Fruit fly (Drosophila melanogaster) whole organism, embryonic: ENCODE results near the gene bab2.

Experiments
- Bteb2 ChIP-seq: fragments of 200-800 bp; sonication (Bioruptor generic); optimal IDR thresholded peaks from 2 replicates; lab custom pipeline; 2016; ENCODE audit warnings: missing biosample characterization, missing genetic modification characterization
- CG12744 ChIP-seq: fragments of 200-800 bp; sonication (Bioruptor generic); optimal IDR thresholded peaks from 2 replicates; lab custom pipeline; 2016; ENCODE audit warnings: missing biosample characterization, missing genetic modification characterization
- CG15011 ChIP-seq: fragments of 200-800 bp; sonication (Bioruptor generic); optimal IDR thresholded peaks from 3 replicates; lab custom pipeline; 2018; ENCODE audit warnings: missing biosample characterization, mild to moderate bottlenecking, missing genetic modification characterization
- CG15073 ChIP-seq: fragments of 200-800 bp; sonication (Bioruptor generic); optimal IDR thresholded peaks from 2 replicates; lab custom pipeline; 2016; ENCODE audit warnings: missing biosample characterization, missing genetic modification characterization
- CG17612 ChIP-seq: fragments of 200-800 bp; sonication (Bioruptor generic); IDR thresholded peaks from 2 replicates; pipeline ENCODE4 v1.3.6; 2022; ENCODE audit warnings: missing biosample characterization, missing genetic modification characterization
- CG2889 ChIP-seq: fragments of 200-800 bp; sonication (Bioruptor generic); IDR thresholded peaks from 3 replicates; pipeline ENCODE4 v1.3.6; 2022; ENCODE audit warnings: missing biosample characterization, missing genetic modification characterization
- CG32772 ChIP-seq: fragments of 200-800 bp; sonication (Bioruptor generic); IDR thresholded peaks from 2 replicates; pipeline ENCODE4 v1.3.6; 2022; ENCODE audit warnings: missing biosample characterization, missing genetic modification characterization
- CG34422 ChIP-seq: fragments of 200-800 bp; sonication (Bioruptor generic); IDR thresholded peaks from 3 replicates; pipeline ENCODE4 v1.3.6; 2022; ENCODE audit warnings: missing biosample characterization, missing genetic modification characterization
- CG6654 ChIP-seq: fragments of 200-800 bp; sonication (Bioruptor generic); optimal IDR thresholded peaks from 2 replicates; lab custom pipeline; 2017; ENCODE audit warnings: missing biosample characterization, mild to moderate bottlenecking, missing genetic modification characterization
- CG6791 ChIP-seq: fragments of 200-800 bp; sonication (Bioruptor generic); IDR thresholded peaks from 3 replicates; pipeline ENCODE4 v1.3.6; 2022; ENCODE audit warnings: missing biosample characterization, missing genetic modification characterization; ENCODE audit not compliant: partially characterized antibody
- CG6813 ChIP-seq: fragments of 200-800 bp; sonication (Bioruptor generic); optimal IDR thresholded peaks from 2 replicates; lab custom pipeline; 2017; ENCODE audit warnings: missing biosample characterization, missing genetic modification characterization, mild to moderate bottlenecking, moderate library complexity, missing genetic modification reagents
- CG6854 ChIP-seq: fragments of 200-800 bp; sonication (Bioruptor generic); optimal IDR thresholded peaks from 3 replicates; lab custom pipeline; 2017; ENCODE audit warnings: missing biosample characterization, mild to moderate bottlenecking, missing genetic modification characterization
- CG7271 ChIP-seq: fragments of 200-800 bp; sonication (Bioruptor generic); optimal IDR thresholded peaks from 2 replicates; lab custom pipeline; 2018; ENCODE audit warnings: missing biosample characterization, mild to moderate bottlenecking, missing genetic modification characterization, moderate library complexity
- CG7556 ChIP-seq: fragments of 200-800 bp; sonication (Bioruptor generic); optimal IDR thresholded peaks from 2 replicates; lab custom pipeline; 2017; ENCODE audit warnings: missing biosample characterization, mild to moderate bottlenecking, missing genetic modification characterization
- CG7987 ChIP-seq: fragments of 200-800 bp; sonication (Bioruptor generic); optimal IDR thresholded peaks from 2 replicates; lab custom pipeline; 2018; ENCODE audit warnings: missing biosample characterization, mild to moderate bottlenecking, missing genetic modification characterization, moderate library complexity
- CG9797 ChIP-seq: fragments of 200-800 bp; sonication (Bioruptor generic); optimal IDR thresholded peaks from 3 replicates; lab custom pipeline; 2018; ENCODE audit warnings: missing biosample characterization, mild to moderate bottlenecking, missing genetic modification characterization
- CoRest ChIP-seq: fragments of 200-800 bp; sonication (Bioruptor generic); optimal IDR thresholded peaks from 3 replicates; lab custom pipeline; 2018; ENCODE audit warnings: missing biosample characterization, mild to moderate bottlenecking, missing genetic modification characterization, moderate library complexity
- D19A ChIP-seq: fragments of 200-800 bp; optimal IDR thresholded peaks from 3 replicates; lab custom pipeline; 2019; ENCODE audit warnings: missing biosample characterization, mild to moderate bottlenecking, missing genetic modification characterization, moderate library complexity
- E2f1 ChIP-seq: fragments of 200-800 bp; sonication (Bioruptor generic); IDR thresholded peaks from 2 replicates; pipeline ENCODE4 v1.3.6; 2022; ENCODE audit warnings: missing biosample characterization, missing genetic modification characterization
- Gsc ChIP-seq: fragments of 200-800 bp; sonication (Bioruptor generic); IDR thresholded peaks from 2 replicates; pipeline ENCODE4 v1.3.6; 2022; ENCODE audit warnings: missing biosample characterization, missing genetic modification characterization
- HmgZ ChIP-seq: fragments of 200-800 bp; sonication (Bioruptor generic); optimal IDR thresholded peaks from 2 replicates; lab custom pipeline; 2018; ENCODE audit warnings: missing biosample characterization, mild to moderate bottlenecking, missing genetic modification characterization
- Hr39 ChIP-seq: fragments of >200 bp; optimal IDR thresholded peaks from 2 replicates; lab custom pipeline; 2017
- Lim3 ChIP-seq: fragments of 200-800 bp; sonication (Bioruptor generic); IDR thresholded peaks from 2 replicates; pipeline ENCODE4 v1.3.6; 2022; ENCODE audit warnings: missing biosample characterization, missing genetic modification characterization
- NC2β ChIP-seq: fragments of 200-800 bp; sonication (Bioruptor generic); optimal IDR thresholded peaks from 2 replicates; lab custom pipeline; 2016; ENCODE audit warnings: missing biosample characterization, missing genetic modification characterization
- Sin3A ChIP-seq: fragments of >200 bp; optimal IDR thresholded peaks from 2 replicates; lab custom pipeline; 2018
- Trl ChIP-seq, 3 experiments: fragments of >200 bp in 2 of 3; fragments of 200-800 bp in 1 of 3; sonication (Bioruptor generic) in 1 of 3; optimal IDR thresholded peaks; 2 replicates in 1 of 3; 3 replicates in 2 of 3; lab custom pipeline; 2016 to 2017; ENCODE audit warnings: missing biosample characterization in 1 of 3, missing genetic modification characterization in 1 of 3
- ap ChIP-seq: fragments of 200-800 bp; sonication (Bioruptor generic); IDR thresholded peaks from 2 replicates; pipeline ENCODE4 v1.3.6; 2022; ENCODE audit warnings: missing biosample characterization, missing genetic modification characterization
- ci ChIP-seq: fragments of 200-800 bp; sonication (Bioruptor generic); IDR thresholded peaks from 3 replicates; pipeline ENCODE4 v1.3.6; 2022; ENCODE audit warnings: missing biosample characterization, missing genetic modification characterization
- dati ChIP-seq: fragments of 200-800 bp; sonication (Bioruptor generic); IDR thresholded peaks from 2 replicates; pipeline ENCODE4 v1.3.6; 2022; ENCODE audit warnings: missing biosample characterization, missing genetic modification characterization
- disco-r ChIP-seq: fragments of 200-800 bp; sonication (Bioruptor generic); optimal IDR thresholded peaks from 2 replicates; lab custom pipeline; 2016; ENCODE audit warnings: missing biosample characterization, missing genetic modification characterization
- esg ChIP-seq: fragments of 200-800 bp; sonication (Bioruptor generic); conservative IDR thresholded peaks from 2 replicates; pipeline ENCODE4 v1.3.6; 2022; ENCODE audit warnings: missing biosample characterization, missing genetic modification characterization
- hb ChIP-seq: fragments of 200-800 bp; sonication (Bioruptor generic); IDR thresholded peaks from 3 replicates; pipeline ENCODE4 v1.3.6; 2022; ENCODE audit warnings: missing biosample characterization, missing genetic modification characterization; ENCODE audit not compliant: partially characterized antibody
- insv ChIP-seq, 2 experiments: fragments of 200-800 bp; sonication (Bioruptor generic); optimal IDR thresholded peaks; 3 replicates each; lab custom pipeline; 2016 to 2018; ENCODE audit warnings: missing biosample characterization in 2 of 2, missing genetic modification characterization in 2 of 2
- inv ChIP-seq: fragments of 200-800 bp; sonication (Bioruptor generic); IDR thresholded peaks from 2 replicates; pipeline ENCODE4 v1.3.6; 2022; ENCODE audit warnings: missing biosample characterization, missing genetic modification characterization; ENCODE audit not compliant: partially characterized antibody
- kah ChIP-seq: fragments of 200-800 bp; sonication (Bioruptor generic); optimal IDR thresholded peaks from 2 replicates; lab custom pipeline; 2018; ENCODE audit warnings: missing biosample characterization, mild to moderate bottlenecking, missing genetic modification characterization
- odd ChIP-seq: fragments of 200-800 bp; sonication (Bioruptor generic); optimal IDR thresholded peaks from 2 replicates; lab custom pipeline; 2017; ENCODE audit warnings: missing biosample characterization, mild to moderate bottlenecking, missing genetic modification characterization
- peb ChIP-seq: fragments of 200-800 bp; sonication (Bioruptor generic); IDR thresholded peaks from 2 replicates; pipeline ENCODE4 v1.3.6; 2022; ENCODE audit warnings: missing biosample characterization, missing genetic modification characterization
- prd ChIP-seq, 3 experiments: fragments of >200 bp in 2 of 3; fragments of 200-800 bp in 1 of 3; sonication (Bioruptor generic) in 1 of 3; optimal IDR thresholded peaks in 2 of 3; IDR thresholded peaks in 1 of 3; 2 replicates in 2 of 3; 3 replicates in 1 of 3; pipeline versions ENCODE4 v1.3.6 to Lab custom; 2017 to 2022; ENCODE audit warnings: missing biosample characterization in 1 of 3, missing genetic modification characterization in 1 of 3
- pros ChIP-seq: fragments of 200-800 bp; sonication (Bioruptor generic); optimal IDR thresholded peaks from 3 replicates; lab custom pipeline; 2019; ENCODE audit warnings: missing biosample characterization, mild to moderate bottlenecking, missing genetic modification characterization, moderate library complexity
- pzg ChIP-seq: fragments of 200-800 bp; sonication (Bioruptor generic); optimal IDR thresholded peaks from 3 replicates; lab custom pipeline; 2018; ENCODE audit warnings: missing biosample characterization, mild to moderate bottlenecking, missing genetic modification characterization, moderate library complexity
- repo ChIP-seq: fragments of 200-800 bp; sonication (Bioruptor generic); optimal IDR thresholded peaks from 2 replicates; lab custom pipeline; 2016; ENCODE audit warnings: missing biosample characterization, missing genetic modification characterization
- sima ChIP-seq: fragments of 200-800 bp; sonication (Bioruptor generic); optimal IDR thresholded peaks from 2 replicates; lab custom pipeline; 2016; ENCODE audit warnings: missing biosample characterization, missing genetic modification characterization
- so ChIP-seq: fragments of 200-800 bp; sonication (Bioruptor generic); IDR thresholded peaks from 3 replicates; pipeline ENCODE4 v1.3.6; 2022; ENCODE audit warnings: missing biosample characterization, missing genetic modification characterization
- stc ChIP-seq: fragments of 200-800 bp; sonication (Bioruptor generic); IDR thresholded peaks from 2 replicates; pipeline ENCODE4 v1.3.6; 2022; ENCODE audit warnings: missing biosample characterization, missing genetic modification characterization
- tgo ChIP-seq: fragments of 200-800 bp; sonication (Bioruptor generic); IDR thresholded peaks from 3 replicates; pipeline ENCODE4 v1.3.6; 2022; ENCODE audit warnings: missing biosample characterization, missing genetic modification characterization
- trh ChIP-seq: fragments of 200-800 bp; sonication (Bioruptor generic); optimal IDR thresholded peaks from 2 replicates; lab custom pipeline; 2016; ENCODE audit warnings: missing biosample characterization, missing genetic modification characterization
- vvl ChIP-seq: fragments of 200-800 bp; sonication (Bioruptor generic); IDR thresholded peaks from 2 replicates; pipeline ENCODE4 v1.3.6; 2022; ENCODE audit warnings: missing biosample characterization, missing genetic modification characterization
- wdn ChIP-seq: fragments of 200-800 bp; sonication (Bioruptor generic); IDR thresholded peaks from 2 replicates; pipeline ENCODE4 v1.3.6; 2022; ENCODE audit warnings: missing biosample characterization, missing genetic modification characterization
- z ChIP-seq: fragments of 200-800 bp; sonication (Bioruptor generic); IDR thresholded peaks from 3 replicates; pipeline ENCODE4 v1.3.6; 2022; ENCODE audit warnings: missing biosample characterization, missing genetic modification characterization
- zf30C ChIP-seq: fragments of 200-800 bp; sonication (Bioruptor generic); optimal IDR thresholded peaks from 3 replicates; lab custom pipeline; 2018; ENCODE audit warnings: missing biosample characterization, mild to moderate bottlenecking, missing genetic modification characterization

The bab2 gene

dm6 chr3L:1099012-1099411, 78.1 kb downstream of the bab2 start:
- TF ChIP-seq Trl (optimal IDR thresholded peaks at IDR 0.05; lab: Kevin White, UChicago) = peak in 1 of 2 experiments; percentile 24
- no peak for TF ChIP-seq Trl (GFP tag; optimal IDR thresholded peaks at IDR 0.05; lab: Kevin White, UChicago)
- TF ChIP-seq NC2β = no peak
- TF ChIP-seq Bteb2 (GFP tag; lab: Kevin White, UChicago) = no peak
- peak; percentile 44 for TF ChIP-seq Hr39
- no peak for TF ChIP-seq ap (GFP tag; lab: Robert Waterston, UW)
- TF ChIP-seq, all 482 proteins: peak for 2

dm6 chr3L:1098567-1098981, 78.5 kb downstream of the bab2 start:
- TF ChIP-seq CG6654 (GFP tag; lab: Kevin White, UChicago) (no peak), prd (optimal IDR thresholded peaks at IDR 0.05; lab: Kevin White, UChicago) (no peak), prd (GFP tag; IDR thresholded peaks at IDR 0.05; lab: Robert Waterston, UW) (0 out of 3 replicates have a peak, but pooled peaks have one; percentile 14), vvl (GFP tag; lab: Robert Waterston, UW) (peak; percentile 19; the same call in 1 of the 2 replicates), trh (no peak), kah (GFP tag; lab: Kevin White, UChicago) (no peak), zf30C (GFP tag; lab: Kevin White, UChicago) (no peak), pzg (GFP tag; lab: Kevin White, UChicago) (no peak), CG32772 (GFP tag; lab: Robert Waterston, UW) (no peak), CG7556 (GFP tag; lab: Kevin White, UChicago) (no peak), tgo (GFP tag; lab: Robert Waterston, UW) (no peak), ci (GFP tag; lab: Robert Waterston, UW) (peak; percentile 38; the same call in 1 of the 3 replicates), esg (GFP tag; lab: Robert Waterston, UW) (no peak), sima (GFP tag; lab: Kevin White, UChicago) (no peak), CG7987 (GFP tag; lab: Kevin White, UChicago) (no peak), Gsc (GFP tag; lab: Robert Waterston, UW) (no peak), inv (GFP tag; lab: Robert Waterston, UW) (no peak), HmgZ (no peak), CG9797 (GFP tag; lab: Kevin White, UChicago) (no peak), wdn (GFP tag; lab: Robert Waterston, UW) (no peak), CG7271 (tag; lab: Kevin White, UChicago) (no peak), CG2889 (GFP tag; lab: Robert Waterston, UW) (no peak), peb (GFP tag; lab: Robert Waterston, UW) (no peak), ap (GFP tag; lab: Robert Waterston, UW) (no peak), CG6854 (GFP tag; lab: Kevin White, UChicago) (no peak), repo (GFP tag; lab: Kevin White, UChicago) (no peak), pros (GFP tag; lab: Kevin White, UChicago) (no peak), so (GFP tag; lab: Robert Waterston, UW) (peak; percentile 40; the same call in 1 of the 3 replicates), z (GFP tag; lab: Robert Waterston, UW) (no peak), CG15073 (GFP tag; lab: Kevin White, UChicago) (no peak), odd (no peak), stc (GFP tag; lab: Robert Waterston, UW) (no peak), hb (no peak), CG6813 (no peak), D19A (tag; lab: Kevin White, UChicago) (no peak), CG34422 (peak; percentile 80; the same call in 1 of the 3 replicates), CG12744 (GFP tag; lab: Kevin White, UChicago) (no peak), E2f1 (GFP tag; lab: Robert Waterston, UW) (peak; percentile 10; the same call in 1 of the 2 replicates), CoRest (tag; lab: Kevin White, UChicago) (no peak), Lim3 (GFP tag; lab: Robert Waterston, UW) (no peak), disco-r (GFP tag; lab: Kevin White, UChicago) (no peak), insv (GFP tag; optimal IDR thresholded peaks at IDR 0.05; lab: Kevin White, UChicago) (no peak), CG15011 (GFP tag; lab: Kevin White, UChicago) (no peak), CG17612 (no peak), Sin3A (lab: Kevin White, UChicago) (no peak), dati (GFP tag; lab: Robert Waterston, UW) (no peak), CG6791 (GFP tag; lab: Robert Waterston, UW) (no peak)
